Fruit fly (Drosophila melanogaster): ENCODE results near the gene frac.

The frac gene

dm6 chr3L:7528380-7529080, 33.9 kb upstream of the frac start, which contains the start of gene lqf:
Gene lqf (plus strand): TSS chr3L:7528780.
- TF ChIP-seq h (GFP tag; optimal IDR thresholded peaks at IDR 0.05) (peak; percentile 14), Hnf4 (GFP tag; optimal IDR thresholded peaks at IDR 0.05) (no peak), Myc (optimal IDR thresholded peaks at IDR 0.05) (peak; percentile 38), psq (GFP tag; optimal IDR thresholded peaks at IDR 0.05) (peak; percentile 40), HLH106 (tag; optimal IDR thresholded peaks at IDR 0.05) (peak; percentile 42), brk (GFP tag; optimal IDR thresholded peaks at IDR 0.05) (peak; percentile 59), GATAd (GFP tag; optimal IDR thresholded peaks at IDR 0.05) (peak; percentile 56), foxo (GFP tag; optimal IDR thresholded peaks at IDR 0.05) (peak in 1 of 2 experiments; percentile 42), tai (GFP tag; optimal IDR thresholded peaks at IDR 0.05) (peak; percentile 66), Dfd (GFP tag; optimal IDR thresholded peaks at IDR 0.05) (peak; percentile 26), Hr78 (GFP tag; optimal IDR thresholded peaks at IDR 0.05) (no peak), Sp1 (GFP tag; optimal IDR thresholded peaks at IDR 0.05) (no peak), dsf (GFP tag; optimal IDR thresholded peaks at IDR 0.05; ENCODE audit: borderline replicate concordance) (peak; percentile 12)

dm6 chr3L:7529081-7530021, 33.1 kb upstream of the frac start:
- no peak for TF ChIP-seq Abd-B (GFP tag; optimal IDR thresholded peaks at IDR 0.05)
- TF ChIP-seq Hr78 (GFP tag; optimal IDR thresholded peaks at IDR 0.05), result no peak
- peak; percentile 46 for TF ChIP-seq h (GFP tag; optimal IDR thresholded peaks at IDR 0.05)
- TF ChIP-seq Dif (GFP tag; optimal IDR thresholded peaks at IDR 0.05; ENCODE audit: partially characterized antibody), result no peak
- TF ChIP-seq Rel (GFP tag; optimal IDR thresholded peaks at IDR 0.05), result no peak
- peak; percentile 71 for TF ChIP-seq Rel (tag; optimal IDR thresholded peaks at IDR 0.05)
- TF ChIP-seq Jra (GFP tag; optimal IDR thresholded peaks at IDR 0.05), result peak; percentile 91
- TF ChIP-seq HLH106 (tag; optimal IDR thresholded peaks at IDR 0.05), result peak; percentile 21
- TF ChIP-seq Vsx2 (GFP tag; optimal IDR thresholded peaks at IDR 0.05; ENCODE audit: partially characterized antibody), result no peak
- no peak for TF ChIP-seq sv (GFP tag; optimal IDR thresholded peaks at IDR 0.05)
- no peak for TF ChIP-seq N (GFP tag; optimal IDR thresholded peaks at IDR 0.05)
- TF ChIP-seq lola (GFP tag; optimal IDR thresholded peaks at IDR 0.05), result no peak
- TF ChIP-seq pan (optimal IDR thresholded peaks at IDR 0.05), result no peak
- no peak for TF ChIP-seq CG32264 (GFP tag; optimal IDR thresholded peaks at IDR 0.05)
- TF ChIP-seq Myc (optimal IDR thresholded peaks at IDR 0.05), result no peak
- peak; percentile 22 for TF ChIP-seq ey (GFP tag; optimal IDR thresholded peaks at IDR 0.05)
- TF ChIP-seq rgr (GFP tag; optimal IDR thresholded peaks at IDR 0.05), result peak; percentile 48
- TF ChIP-seq tai (GFP tag; optimal IDR thresholded peaks at IDR 0.05), result no peak
- no peak for TF ChIP-seq CrebA (GFP tag; optimal IDR thresholded peaks at IDR 0.05; ENCODE audit: borderline replicate concordance)
- no peak for TF ChIP-seq br (GFP tag; optimal IDR thresholded peaks at IDR 0.05)
- no peak for TF ChIP-seq dsf (GFP tag; optimal IDR thresholded peaks at IDR 0.05; ENCODE audit: borderline replicate concordance)
- TF ChIP-seq foxo (GFP tag; optimal IDR thresholded peaks at IDR 0.05), result peak in 1 of 2 experiments; percentile 65
- no peak for TF ChIP-seq jim (GFP tag; optimal IDR thresholded peaks at IDR 0.05)
- peak; percentile 47 for TF ChIP-seq OdsH (GFP tag; optimal IDR thresholded peaks at IDR 0.05)
- TF ChIP-seq dmrt93B (GFP tag; optimal IDR thresholded peaks at IDR 0.05), result no peak
- no peak for TF ChIP-seq Hr83 (GFP tag; optimal IDR thresholded peaks at IDR 0.05; ENCODE audit: poor library complexity, severe bottlenecking)
- TF ChIP-seq Hnf4 (GFP tag; optimal IDR thresholded peaks at IDR 0.05), result no peak

- TF ChIP-seq Rel (GFP tag; optimal IDR thresholded peaks at IDR 0.05) (no peak), Rel (tag; optimal IDR thresholded peaks at IDR 0.05) (peak; percentile 17), rgr (GFP tag; optimal IDR thresholded peaks at IDR 0.05) (peak; percentile 48), h (GFP tag; optimal IDR thresholded peaks at IDR 0.05) (peak; percentile 44), Myc (optimal IDR thresholded peaks at IDR 0.05) (no peak), Vsx2 (GFP tag; optimal IDR thresholded peaks at IDR 0.05; ENCODE audit: partially characterized antibody) (no peak), ey (GFP tag; optimal IDR thresholded peaks at IDR 0.05) (no peak), br (GFP tag; optimal IDR thresholded peaks at IDR 0.05) (peak; percentile 41), GATAd (GFP tag; optimal IDR thresholded peaks at IDR 0.05) (no peak), CG32264 (GFP tag; optimal IDR thresholded peaks at IDR 0.05) (no peak), woc (GFP tag; optimal IDR thresholded peaks at IDR 0.05) (no peak), Jra (GFP tag; optimal IDR thresholded peaks at IDR 0.05) (no peak), psq (GFP tag; optimal IDR thresholded peaks at IDR 0.05) (peak; percentile 4), CrebA (GFP tag; optimal IDR thresholded peaks at IDR 0.05; ENCODE audit: borderline replicate concordance) (peak; percentile 60), OdsH (GFP tag; optimal IDR thresholded peaks at IDR 0.05) (no peak), N (GFP tag; optimal IDR thresholded peaks at IDR 0.05) (no peak), pan (optimal IDR thresholded peaks at IDR 0.05) (no peak), brk (GFP tag; optimal IDR thresholded peaks at IDR 0.05) (peak; percentile 54), Hnf4 (GFP tag; optimal IDR thresholded peaks at IDR 0.05) (peak; percentile 25), tai (GFP tag; optimal IDR thresholded peaks at IDR 0.05) (peak; percentile 53), foxo (GFP tag; optimal IDR thresholded peaks at IDR 0.05) (peak in 1 of 2 experiments; percentile 46), dsf (GFP tag; optimal IDR thresholded peaks at IDR 0.05; ENCODE audit: borderline replicate concordance) (no peak), Dfd (GFP tag; optimal IDR thresholded peaks at IDR 0.05) (no peak), Hr83 (GFP tag; optimal IDR thresholded peaks at IDR 0.05; ENCODE audit: poor library complexity, severe bottlenecking) (peak; percentile 34), dmrt93B (GFP tag; optimal IDR thresholded peaks at IDR 0.05) (no peak), usp (GFP tag; optimal IDR thresholded peaks at IDR 0.05) (no peak), Dif (GFP tag; optimal IDR thresholded peaks at IDR 0.05; ENCODE audit: partially characterized antibody) (no peak), lola (GFP tag; optimal IDR thresholded peaks at IDR 0.05) (no peak), fru (GFP tag; optimal IDR thresholded peaks at IDR 0.05) (peak; percentile 73), sage (GFP tag; optimal IDR thresholded peaks at IDR 0.05) (no peak)
These were observed 31.7 kb upstream of the frac start for dm6 chr3L:7530461-7531338.
